Worm (Caenorhabditis elegans): ENCODE measurements around the gene F41G3.20.

DNA sequence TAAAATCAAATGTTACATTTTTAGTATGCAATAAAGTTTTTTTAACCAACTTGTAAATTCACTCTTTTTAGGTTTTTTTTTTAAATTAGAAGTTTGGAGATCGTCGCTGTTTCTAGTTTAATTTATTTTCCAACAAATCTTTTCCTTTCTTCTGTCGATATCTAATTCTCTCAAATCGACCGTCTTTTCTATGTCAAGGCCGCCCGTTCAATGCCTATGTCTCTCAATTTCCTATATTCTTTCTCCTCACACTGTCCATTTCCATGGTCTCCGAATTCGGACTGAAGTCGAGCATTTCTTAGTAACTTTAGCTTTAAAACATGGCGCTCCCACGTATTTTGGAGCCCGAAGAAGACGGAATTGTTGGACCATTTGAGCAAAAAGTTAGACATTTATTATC lies 34.2 kb downstream of the F41G3.20 start, which contains the start of the genes T14B4.5 and T14B4.20:
- TF ChIP-seq ama-1 (optimal IDR thresholded peaks at IDR 0.05) (no peak), hnd-1 (tag; optimal IDR thresholded peaks at IDR 0.05) (no peak), tra-4 (tag; optimal IDR thresholded peaks at IDR 0.05) (no peak), tbx-11 (GFP tag; IDR thresholded peaks at IDR 0.05) (no peak), ceh-36 (tag; optimal IDR thresholded peaks at IDR 0.05) (no peak), F13C5.2 (tag; optimal IDR thresholded peaks at IDR 0.05) (no peak), ets-7 (tag; optimal IDR thresholded peaks at IDR 0.05) (no peak), scrt-1 (GFP tag; IDR thresholded peaks at IDR 0.05) (no peak), flt-1 (GFP tag; IDR thresholded peaks at IDR 0.05) (no peak), sea-1 (GFP tag; conservative IDR thresholded peaks at IDR 0.05) (no peak)
